Worm (Caenorhabditis elegans) whole organism, late embryonic: ENCODE measurements around the gene Y7A5A.10.

Source experiments
- ceh-45 ChIP-seq: fragments of 200-800 bp; sonication (Bioruptor generic); IDR thresholded peaks from 2 replicates; pipeline ENCODE4 v1.3.6; 2022; ENCODE audit warnings: missing genetic modification reagents, missing genetic modification characterization, missing compliant biosample characterization
- ceh-48 ChIP-seq: sonication (generic microtip); optimal IDR thresholded peaks from 2 replicates; lab custom pipeline; 2016; ENCODE audit warnings: missing genetic modification characterization, inconsistent platforms, missing compliant biosample characterization
- fkh-10 ChIP-seq: fragments of 150-350 bp; optimal IDR thresholded peaks from 2 replicates; lab custom pipeline; 2014; ENCODE audit warnings: missing biosample characterization, missing genetic modification reagents, missing genetic modification characterization
- hlh-13 ChIP-seq: fragments of 200-800 bp; sonication (Bioruptor generic); optimal IDR thresholded peaks from 2 replicates; lab custom pipeline; 2018; ENCODE audit warnings: mild to moderate bottlenecking, missing genetic modification characterization, missing compliant biosample characterization
- hlh-8 ChIP-seq: sonication (generic microtip); optimal IDR thresholded peaks from 2 replicates; lab custom pipeline; 2016; ENCODE audit warnings: missing genotype, missing genetic modification characterization, missing compliant biosample characterization
- odd-2 ChIP-seq: sonication (generic microtip); optimal IDR thresholded peaks from 2 replicates; lab custom pipeline; 2017; ENCODE audit warnings: antibody characterized with exemption, mild to moderate bottlenecking, missing genetic modification characterization, missing compliant biosample characterization
- rnt-1 ChIP-seq: sonication (generic microtip); optimal IDR thresholded peaks from 2 replicates; lab custom pipeline; 2016; ENCODE audit warnings: missing genetic modification characterization, missing compliant biosample characterization
- sox-2 ChIP-seq: fragments of 200-800 bp; sonication (Bioruptor generic); IDR thresholded peaks from 2 replicates; pipeline ENCODE4 v1.3.6; 2022; ENCODE audit warnings: missing genetic modification reagents, missing genetic modification characterization, missing compliant biosample characterization
- sox-4 ChIP-seq: sonication (generic microtip); optimal IDR thresholded peaks from 2 replicates; lab custom pipeline; 2017; ENCODE audit warnings: mild to moderate bottlenecking, missing genetic modification characterization, inconsistent platforms, missing compliant biosample characterization
- ztf-16 ChIP-seq: sonication (generic microtip); optimal IDR thresholded peaks from 2 replicates; lab custom pipeline; 2017; ENCODE audit warnings: missing genetic modification characterization, missing compliant biosample characterization

DNA sequence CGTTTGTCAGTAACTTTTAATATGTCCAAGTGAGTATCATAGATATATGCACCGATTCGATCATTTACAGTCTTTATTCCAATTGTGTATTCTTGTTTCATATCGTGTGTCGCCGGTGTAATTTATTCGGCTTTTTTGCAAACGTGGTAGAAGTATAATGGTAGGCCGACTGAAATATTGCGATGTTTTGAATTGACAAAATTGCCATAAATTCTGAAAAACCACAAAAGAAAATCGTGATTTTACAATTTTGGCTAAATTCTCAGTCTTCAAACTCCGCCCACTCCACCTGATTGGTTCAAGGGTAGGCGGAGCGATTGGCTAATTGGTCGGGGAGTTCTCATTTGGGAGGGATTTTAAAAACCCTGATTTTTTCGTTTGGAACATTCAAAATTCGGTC lies 10.3 kb downstream of the Y7A5A.10 start, which contains the start of gene Y7A5A.3:
- TF ChIP-seq rnt-1: no peak
- no peak for TF ChIP-seq hlh-8 (tag; lab: Kevin White, UChicago)
- TF ChIP-seq hlh-13 (GFP tag; lab: Kevin White, UChicago): no peak
- no peak for TF ChIP-seq odd-2 (tag; lab: Kevin White, UChicago)
- no peak for TF ChIP-seq sox-4 (tag; lab: Kevin White, UChicago)
- TF ChIP-seq ceh-45 (GFP tag; lab: Robert Waterston, UW): no peak
- no peak for TF ChIP-seq sox-2 (GFP tag; lab: Robert Waterston, UW)
- TF ChIP-seq fkh-10 (GFP tag; lab: Kevin White, UChicago): no peak
- no peak for TF ChIP-seq ztf-16
- TF ChIP-seq ceh-48 (tag; lab: Kevin White, UChicago): no peak
